Worm (Caenorhabditis elegans) whole organism, L1 larva: ENCODE measurements around the gene F19H6.6.

Experiments used
- C04F5.9 ChIP-seq: sonication (generic microtip); optimal IDR thresholded peaks from 2 replicates; lab custom pipeline; 2016; ENCODE audit warnings: missing genetic modification characterization, missing compliant biosample characterization
- F16B12.6 ChIP-seq: fragments of 150-350 bp; optimal IDR thresholded peaks from 2 replicates; lab custom pipeline; 2014; ENCODE audit warnings: missing biosample characterization, missing genetic modification characterization
- Y116A8C.19 ChIP-seq: sonication (generic microtip); optimal IDR thresholded peaks from 2 replicates; lab custom pipeline; 2016; ENCODE audit warnings: missing compliant biosample characterization, missing genetic modification characterization, borderline replicate concordance
- alr-1 ChIP-seq: fragments of 200-800 bp; sonication (Bioruptor generic); optimal IDR thresholded peaks from 2 replicates; lab custom pipeline; 2018; ENCODE audit warnings: borderline replicate concordance, mild to moderate bottlenecking, missing genetic modification characterization, missing compliant biosample characterization
- ama-1 ChIP-seq: fragments of 150-350 bp; optimal IDR thresholded peaks from 2 replicates; lab custom pipeline; 2014
- blmp-1 ChIP-seq: fragments of 150-350 bp; optimal IDR thresholded peaks from 2 replicates; lab custom pipeline; 2014; ENCODE audit warnings: missing biosample characterization, missing genetic modification characterization
- ceh-82 ChIP-seq, 3 experiments: fragments of 150-350 bp in 1 of 3; sonication (generic microtip) in 2 of 3; optimal IDR thresholded peaks; 2 replicates each; lab custom pipeline; 2014 to 2017; ENCODE audit warnings: missing biosample characterization in 3 of 3, missing genetic modification characterization in 3 of 3
- ceh-88 ChIP-seq: fragments of 200-800 bp; sonication (Bioruptor generic); IDR thresholded peaks from 2 replicates; pipeline ENCODE4 v1.3.6; 2022; ENCODE audit warnings: missing genetic modification characterization, missing compliant biosample characterization
- ces-1 ChIP-seq: fragments of 150-350 bp; optimal IDR thresholded peaks from 2 replicates; lab custom pipeline; 2014; ENCODE audit warnings: missing biosample characterization, missing genetic modification reagents, missing genetic modification characterization
- dsc-1 ChIP-seq: sonication (generic microtip); optimal IDR thresholded peaks from 2 replicates; lab custom pipeline; 2016; ENCODE audit warnings: mild to moderate bottlenecking, missing genetic modification characterization, missing compliant biosample characterization
- efl-1 ChIP-seq, 4 experiments: fragments of 150-350 bp; optimal IDR thresholded peaks in 3 of 4; peaks in 1 of 4; 1 replicate in 1 of 4; 2 replicates in 3 of 4; lab custom pipeline; 2014; ENCODE audit warnings: missing biosample characterization in 2 of 4, missing genetic modification characterization in 2 of 4, missing genetic modification reagents in 2 of 4
- egl-13 ChIP-seq: sonication (generic microtip); optimal IDR thresholded peaks from 2 replicates; lab custom pipeline; 2016; ENCODE audit warnings: missing genotype, missing genetic modification reagents, missing genetic modification characterization, missing compliant biosample characterization
- egl-27 ChIP-seq, 2 experiments: fragments of 150-350 bp in 1 of 2; sonication (generic microtip); optimal IDR thresholded peaks; 3 replicates each; lab custom pipeline; 2017 to 2018; ENCODE audit warnings: missing biosample characterization in 2 of 2, missing genetic modification characterization in 2 of 2, missing genetic modification reagents in 2 of 2
- elt-3 ChIP-seq, 6 experiments: fragments of 150-350 bp in 1 of 6; sonication (generic microtip); optimal IDR thresholded peaks; 2 replicates each; lab custom pipeline; 2017 to 2018; ENCODE audit warnings: missing biosample characterization in 6 of 6, missing genetic modification characterization in 6 of 6, inconsistent platforms in 1 of 6
- fkh-10 ChIP-seq: sonication (generic microtip); optimal IDR thresholded peaks from 2 replicates; lab custom pipeline; 2017; ENCODE audit warnings: missing biosample characterization, missing genetic modification reagents, missing genetic modification characterization
- fos-1 ChIP-seq: fragments of 150-350 bp; optimal IDR thresholded peaks from 2 replicates; lab custom pipeline; 2014; ENCODE audit warnings: missing biosample characterization, missing genetic modification characterization
- grh-1 ChIP-seq: fragments of 200-800 bp; sonication (Bioruptor generic); IDR thresholded peaks from 2 replicates; pipeline ENCODE4 v1.3.6; 2022; ENCODE audit warnings: missing genetic modification reagents, missing genetic modification characterization, missing compliant biosample characterization
- hlh-17 ChIP-seq: fragments of 200-800 bp; sonication (Bioruptor generic); optimal IDR thresholded peaks from 2 replicates; lab custom pipeline; 2018; ENCODE audit warnings: missing genetic modification characterization, mild to moderate bottlenecking, missing compliant biosample characterization, moderate library complexity, borderline replicate concordance
- hpl-2 ChIP-seq: fragments of 150-350 bp; optimal IDR thresholded peaks from 2 replicates; lab custom pipeline; 2014; ENCODE audit warnings: missing biosample characterization, missing genetic modification reagents, missing genetic modification characterization
- irx-1 ChIP-seq: sonication (generic microtip); optimal IDR thresholded peaks from 2 replicates; lab custom pipeline; 2016; ENCODE audit warnings: missing genetic modification characterization, missing compliant biosample characterization
- isw-1 ChIP-seq: fragments of 200-800 bp; sonication (Bioruptor generic); IDR thresholded peaks from 2 replicates; pipeline ENCODE4 v1.3.6; 2022; ENCODE audit warnings: missing genetic modification characterization, missing compliant biosample characterization
- jun-1 ChIP-seq: fragments of 150-350 bp; optimal IDR thresholded peaks from 2 replicates; lab custom pipeline; 2014; ENCODE audit warnings: missing biosample characterization, missing genetic modification reagents, missing genetic modification characterization
- lin-35 ChIP-seq, 2 experiments: fragments of 150-350 bp; optimal IDR thresholded peaks; 2 replicates each; lab custom pipeline; 2014; ENCODE audit warnings: missing biosample characterization in 2 of 2, missing genetic modification characterization in 2 of 2, missing genetic modification reagents in 2 of 2
- lin-39 ChIP-seq: fragments of 150-350 bp; optimal IDR thresholded peaks from 2 replicates; lab custom pipeline; 2014; ENCODE audit warnings: missing biosample characterization, missing genetic modification reagents, missing genetic modification characterization
- lsy-2 ChIP-seq, 2 experiments: fragments of 150-350 bp; optimal IDR thresholded peaks; 2 replicates each; lab custom pipeline; 2014; ENCODE audit warnings: missing biosample characterization in 2 of 2, missing genetic modification characterization in 2 of 2
- mab-9 ChIP-seq: fragments of 200-800 bp; sonication (Bioruptor generic); IDR thresholded peaks from 2 replicates; pipeline ENCODE4 v1.3.6; 2022; ENCODE audit warnings: missing genetic modification reagents, missing genetic modification characterization, missing compliant biosample characterization
- mdl-1 ChIP-seq, 2 experiments: fragments of 150-350 bp; optimal IDR thresholded peaks; 2 replicates each; lab custom pipeline; 2014 to 2017; ENCODE audit warnings: missing biosample characterization in 2 of 2, missing genetic modification characterization in 2 of 2, inconsistent platforms in 1 of 2
- mep-1 ChIP-seq: fragments of 150-350 bp; optimal IDR thresholded peaks from 2 replicates; lab custom pipeline; 2014; ENCODE audit warnings: missing biosample characterization, missing genetic modification characterization
- nhr-11 ChIP-seq: fragments of 150-350 bp; optimal IDR thresholded peaks from 2 replicates; lab custom pipeline; 2014; ENCODE audit warnings: missing biosample characterization, missing genetic modification characterization
- nhr-20 ChIP-seq: sonication (generic microtip); optimal IDR thresholded peaks from 2 replicates; lab custom pipeline; 2016; ENCODE audit warnings: mild to moderate bottlenecking, missing genetic modification characterization, missing compliant biosample characterization
- nhr-237 ChIP-seq: fragments of 150-350 bp; optimal IDR thresholded peaks from 2 replicates; lab custom pipeline; 2014; ENCODE audit warnings: missing biosample characterization, missing genetic modification characterization
- nhr-28 ChIP-seq: fragments of 150-350 bp; optimal IDR thresholded peaks from 2 replicates; lab custom pipeline; 2014; ENCODE audit warnings: missing biosample characterization, missing genetic modification characterization
- nhr-47 ChIP-seq: sonication (generic microtip); optimal IDR thresholded peaks from 2 replicates; lab custom pipeline; 2016; ENCODE audit warnings: mild to moderate bottlenecking, missing genetic modification characterization, moderate library complexity, missing compliant biosample characterization
- nhr-71 ChIP-seq: sonication (generic microtip); optimal IDR thresholded peaks from 2 replicates; lab custom pipeline; 2016; ENCODE audit warnings: mild to moderate bottlenecking, missing genetic modification characterization, moderate library complexity, missing compliant biosample characterization
- nhr-76 ChIP-seq: sonication (generic microtip); optimal IDR thresholded peaks from 2 replicates; lab custom pipeline; 2017; ENCODE audit warnings: missing biosample characterization, missing genetic modification characterization
- rnt-1 ChIP-seq: sonication (generic microtip); optimal IDR thresholded peaks from 2 replicates; lab custom pipeline; 2016; ENCODE audit warnings: mild to moderate bottlenecking, missing genetic modification characterization, moderate library complexity, missing compliant biosample characterization
- skn-1 ChIP-seq: fragments of 150-350 bp; optimal IDR thresholded peaks from 2 replicates; lab custom pipeline; 2014; ENCODE audit warnings: missing biosample characterization, missing genetic modification characterization
- snpc-4 ChIP-seq: fragments of 150-350 bp; optimal IDR thresholded peaks from 2 replicates; lab custom pipeline; 2014; ENCODE audit warnings: missing biosample characterization, missing genetic modification characterization
- snu-23 ChIP-seq: sonication (generic microtip); optimal IDR thresholded peaks from 2 replicates; lab custom pipeline; 2016; ENCODE audit warnings: missing genetic modification characterization, missing compliant biosample characterization
- sox-4 ChIP-seq: sonication (generic microtip); optimal IDR thresholded peaks from 2 replicates; lab custom pipeline; 2016; ENCODE audit warnings: missing genetic modification characterization, missing compliant biosample characterization
- sptf-1 ChIP-seq: fragments of 150-350 bp; optimal IDR thresholded peaks from 2 replicates; lab custom pipeline; 2014; ENCODE audit warnings: missing biosample characterization, missing genetic modification characterization
- sup-37 ChIP-seq: fragments of 200-800 bp; sonication (Bioruptor generic); optimal IDR thresholded peaks from 2 replicates; lab custom pipeline; 2018; ENCODE audit warnings: mild to moderate bottlenecking, missing genetic modification characterization, missing compliant biosample characterization
- swsn-7 ChIP-seq: sonication (generic microtip); optimal IDR thresholded peaks from 2 replicates; lab custom pipeline; 2016; ENCODE audit warnings: missing genetic modification characterization, missing compliant biosample characterization
- tbx-2 ChIP-seq: sonication (generic microtip); optimal IDR thresholded peaks from 2 replicates; lab custom pipeline; 2016; ENCODE audit warnings: missing genetic modification characterization, missing compliant biosample characterization
- tlp-1 ChIP-seq: fragments of 150-350 bp; optimal IDR thresholded peaks from 2 replicates; lab custom pipeline; 2014; ENCODE audit warnings: missing biosample characterization, missing genetic modification characterization
- unc-130 ChIP-seq: fragments of 150-350 bp; optimal IDR thresholded peaks from 2 replicates; lab custom pipeline; 2017; ENCODE audit warnings: missing biosample characterization, missing genetic modification characterization, inconsistent platforms
- unc-30 ChIP-seq: sonication (generic microtip); optimal IDR thresholded peaks from 2 replicates; lab custom pipeline; 2017; ENCODE audit warnings: missing biosample characterization, missing genetic modification characterization
- unc-86 ChIP-seq: sonication (generic microtip); optimal IDR thresholded peaks from 2 replicates; lab custom pipeline; 2016; ENCODE audit warnings: missing genetic modification characterization, missing compliant biosample characterization
- vab-15 ChIP-seq: sonication (generic microtip); optimal IDR thresholded peaks from 2 replicates; lab custom pipeline; 2017; ENCODE audit warnings: missing genotype, mild to moderate bottlenecking, missing genetic modification characterization, missing compliant biosample characterization
- xbp-1 ChIP-seq: sonication (generic microtip); optimal IDR thresholded peaks from 2 replicates; lab custom pipeline; 2016; ENCODE audit warnings: missing genetic modification characterization, missing compliant biosample characterization
- zip-4 ChIP-seq: fragments of 200-800 bp; sonication (Bioruptor generic); optimal IDR thresholded peaks from 2 replicates; lab custom pipeline; 2018; ENCODE audit warnings: mild to moderate bottlenecking, missing genetic modification characterization, moderate library complexity, missing compliant biosample characterization
- ztf-4 ChIP-seq: fragments of 150-350 bp; optimal IDR thresholded peaks from 2 replicates; lab custom pipeline; 2014; ENCODE audit warnings: missing biosample characterization, missing genetic modification characterization

Gene F19H6.6

ce11 chrX:12362951-12363486, 2.4 kb downstream of the F19H6.6 start (continued):
- TF ChIP-seq swsn-7 (tag; lab: Kevin White, UChicago) (peak; percentile 98), tbx-2 (tag; lab: Kevin White, UChicago) (peak; percentile 98), fos-1 (tag; lab: Kevin White, UChicago) (peak; percentile 99), nhr-28 (peak; percentile 64), nhr-76 (peak; percentile 90), mab-9 (GFP tag; lab: Robert Waterston, UW) (peak; percentile 92), jun-1 (tag; lab: Kevin White, UChicago) (peak; percentile 99), ztf-4 (tag; lab: Kevin White, UChicago) (peak; percentile 96), fkh-10 (GFP tag; lab: Kevin White, UChicago) (peak; percentile 99), F16B12.6 (tag; lab: Kevin White, UChicago) (no peak), mep-1 (tag; lab: Kevin White, UChicago) (peak; percentile 100), sptf-1 (tag; lab: Kevin White, UChicago) (no peak), sup-37 (GFP tag; lab: Kevin White, UChicago) (peak; percentile 88), nhr-20 (peak; percentile 98), nhr-11 (tag; lab: Kevin White, UChicago) (peak; percentile 100), vab-15 (tag; lab: Kevin White, UChicago) (peak; percentile 4), zip-4 (peak; percentile 94), nhr-237 (tag; lab: Kevin White, UChicago) (peak; percentile 98), lin-39 (tag; lab: Kevin White, UChicago) (peak; percentile 100), sox-4 (peak; percentile 99), Y116A8C.19 (tag; lab: Kevin White, UChicago) (no peak), hlh-17 (no peak), nhr-47 (tag; lab: Kevin White, UChicago) (peak; percentile 99), snu-23 (GFP tag; lab: Kevin White, UChicago) (peak; percentile 99), ceh-82 (tag; optimal IDR thresholded peaks at IDR 0.05; lab: Kevin White, UChicago) (peak; percentile 90 to 97 (median 97)), lsy-2 (tag; optimal IDR thresholded peaks at IDR 0.05; lab: Kevin White, UChicago) (peak; percentile 96), C04F5.9 (tag; lab: Kevin White, UChicago) (peak; percentile 93), egl-27 (tag; optimal IDR thresholded peaks at IDR 0.05; lab: Kevin White, UChicago) (peak; percentile 76 to 84), rnt-1 (tag; lab: Kevin White, UChicago) (peak; percentile 95), irx-1 (peak; percentile 99), unc-130 (tag; lab: Kevin White, UChicago) (no peak), egl-13 (tag; lab: Kevin White, UChicago) (peak; percentile 96), grh-1 (GFP tag; lab: Robert Waterston, UW) (peak; percentile 92), lin-35 (GFP tag; optimal IDR thresholded peaks at IDR 0.05; lab: Kevin White, UChicago) (peak; percentile 56 to 93), snpc-4 (tag; lab: Kevin White, UChicago) (peak; percentile 93), tlp-1 (tag; lab: Kevin White, UChicago) (no peak), mdl-1 (tag; optimal IDR thresholded peaks at IDR 0.05; lab: Kevin White, UChicago) (peak in 1 of 2 experiments; percentile 86), xbp-1 (tag; lab: Kevin White, UChicago) (peak; percentile 91), skn-1 (tag; lab: Kevin White, UChicago) (peak; percentile 98), ama-1 (lab: Kevin White, UChicago) (no peak), hpl-2 (GFP tag; lab: Kevin White, UChicago) (peak; percentile 94), alr-1 (no peak), nhr-71 (tag; lab: Kevin White, UChicago) (peak; percentile 98), blmp-1 (peak; percentile 54), isw-1 (GFP tag; lab: Robert Waterston, UW) (peak; percentile 82), unc-86 (tag; lab: Kevin White, UChicago) (peak; percentile 66), dsc-1 (tag; lab: Kevin White, UChicago) (peak; percentile 100), unc-30 (tag; lab: Kevin White, UChicago) (no peak), elt-3 (tag; optimal IDR thresholded peaks at IDR 0.05; lab: Kevin White, UChicago) (peak in 4 of 6 experiments; percentile 54 to 100 (median 89)), ces-1 (GFP tag; lab: Kevin White, UChicago) (peak; percentile 58), ceh-88 (GFP tag; lab: Robert Waterston, UW) (peak; percentile 94), efl-1 (optimal IDR thresholded peaks at IDR 0.05; lab: Kevin White, UChicago) (peak; percentile 80 to 83), efl-1 (GFP tag; optimal IDR thresholded peaks at IDR 0.05 in 1 of 2; lab: Kevin White, UChicago) (peak; percentile 52 to 96)
